Fruit fly (Drosophila melanogaster) whole organism, embryonic: ENCODE data around the gene CG11951.

Source experiments
- C15 ChIP-seq: fragments of 200-800 bp; sonication (Bioruptor generic); IDR thresholded peaks from 3 replicates; pipeline ENCODE4 v1.3.6; 2022; ENCODE audit warnings: missing biosample characterization, missing genetic modification characterization
- CG10209 ChIP-seq: fragments of 200-800 bp; sonication (Bioruptor generic); optimal IDR thresholded peaks from 3 replicates; lab custom pipeline; 2017; ENCODE audit warnings: missing biosample characterization, mild to moderate bottlenecking, missing genetic modification characterization, missing genetic modification reagents
- CG10274 ChIP-seq: fragments of 200-800 bp; sonication (Bioruptor generic); optimal IDR thresholded peaks from 3 replicates; lab custom pipeline; 2017; ENCODE audit warnings: missing biosample characterization, mild to moderate bottlenecking, missing genetic modification characterization
- CG11398 ChIP-seq: fragments of 200-800 bp; sonication (Bioruptor generic); optimal IDR thresholded peaks from 2 replicates; lab custom pipeline; 2016; ENCODE audit warnings: missing biosample characterization, missing genetic modification characterization
- CG12391 ChIP-seq: fragments of 200-800 bp; sonication (Bioruptor generic); optimal IDR thresholded peaks from 3 replicates; lab custom pipeline; 2018; ENCODE audit warnings: missing biosample characterization, mild to moderate bottlenecking, missing genetic modification characterization, moderate library complexity
- CG12769 ChIP-seq: fragments of 200-800 bp; sonication (Bioruptor generic); optimal IDR thresholded peaks from 2 replicates; lab custom pipeline; 2019; ENCODE audit warnings: missing biosample characterization, mild to moderate bottlenecking, missing genetic modification characterization, moderate library complexity
- CG14441 ChIP-seq: fragments of 200-800 bp; sonication (Bioruptor generic); IDR thresholded peaks from 2 replicates; pipeline ENCODE4 v1.3.6; 2022; ENCODE audit warnings: missing biosample characterization, missing genetic modification characterization
- CG14710 ChIP-seq: fragments of 200-800 bp; sonication (Bioruptor generic); optimal IDR thresholded peaks from 3 replicates; lab custom pipeline; 2019; ENCODE audit warnings: missing biosample characterization, mild to moderate bottlenecking, missing genetic modification characterization, moderate library complexity
- CG15696 ChIP-seq: fragments of 200-800 bp; sonication (Bioruptor generic); optimal IDR thresholded peaks from 2 replicates; lab custom pipeline; 2019; ENCODE audit warnings: missing biosample characterization, mild to moderate bottlenecking, missing genetic modification characterization, moderate library complexity
- CG16813 ChIP-seq: fragments of 200-800 bp; sonication (Bioruptor generic); IDR thresholded peaks from 3 replicates; pipeline ENCODE4 v1.3.6; 2022; ENCODE audit warnings: missing biosample characterization, missing genetic modification characterization; ENCODE audit not compliant: partially characterized antibody
- CG17568 ChIP-seq: fragments of 200-800 bp; sonication (Bioruptor generic); optimal IDR thresholded peaks from 2 replicates; lab custom pipeline; 2018; ENCODE audit warnings: missing biosample characterization, mild to moderate bottlenecking, missing genetic modification characterization, moderate library complexity
- CG1792 ChIP-seq: fragments of 200-800 bp; sonication (Bioruptor generic); optimal IDR thresholded peaks from 2 replicates; lab custom pipeline; 2016; ENCODE audit warnings: missing biosample characterization, missing genetic modification characterization
- CG2120 ChIP-seq: fragments of 200-800 bp; sonication (Bioruptor generic); optimal IDR thresholded peaks from 3 replicates; lab custom pipeline; 2016; ENCODE audit warnings: missing biosample characterization, missing genetic modification characterization
- CG30020 ChIP-seq: fragments of 200-800 bp; optimal IDR thresholded peaks from 2 replicates; lab custom pipeline; 2019; ENCODE audit warnings: missing biosample characterization, mild to moderate bottlenecking, missing genetic modification characterization, moderate library complexity
- CG4328 ChIP-seq: fragments of 200-800 bp; sonication (Bioruptor generic); optimal IDR thresholded peaks from 3 replicates; lab custom pipeline; 2017; ENCODE audit warnings: missing biosample characterization, missing genetic modification reagents, missing genetic modification characterization
- CG7357 ChIP-seq: fragments of 200-800 bp; sonication (Bioruptor generic); IDR thresholded peaks from 3 replicates; pipeline ENCODE4 v1.3.6; 2022; ENCODE audit warnings: missing biosample characterization, missing genetic modification characterization
- CG8924 ChIP-seq: fragments of 200-800 bp; optimal IDR thresholded peaks from 3 replicates; lab custom pipeline; 2019; ENCODE audit warnings: missing biosample characterization, mild to moderate bottlenecking, missing genetic modification characterization, moderate library complexity
- CG9437 ChIP-seq: fragments of 200-800 bp; sonication (Bioruptor generic); optimal IDR thresholded peaks from 2 replicates; lab custom pipeline; 2018; ENCODE audit warnings: missing biosample characterization, mild to moderate bottlenecking, missing genetic modification characterization
- CG9727 ChIP-seq: fragments of 200-800 bp; sonication (Bioruptor generic); optimal IDR thresholded peaks from 3 replicates; lab custom pipeline; 2017; ENCODE audit warnings: missing biosample characterization, mild to moderate bottlenecking, missing genetic modification characterization
- Ets97D ChIP-seq: fragments of 200-800 bp; sonication (Bioruptor generic); optimal IDR thresholded peaks from 3 replicates; lab custom pipeline; 2016; ENCODE audit warnings: missing biosample characterization, missing genetic modification characterization
- Hsf ChIP-seq: fragments of 200-800 bp; sonication (Bioruptor generic); optimal IDR thresholded peaks from 3 replicates; lab custom pipeline; 2016; ENCODE audit warnings: missing biosample characterization, missing genetic modification characterization
- Med ChIP-seq: fragments of 200-800 bp; sonication (Bioruptor generic); peaks from one replicate; lab custom pipeline; 2016; ENCODE audit warnings: missing biosample characterization, missing genetic modification characterization, mild to moderate bottlenecking, inconsistent platforms, moderate library complexity
- Rx ChIP-seq: fragments of 200-800 bp; sonication (Bioruptor generic); IDR thresholded peaks from 2 replicates; pipeline ENCODE4 v1.3.6; 2022; ENCODE audit warnings: missing biosample characterization, missing genetic modification characterization
- Sox100B ChIP-seq: fragments of 200-800 bp; sonication (Bioruptor generic); optimal IDR thresholded peaks from 3 replicates; lab custom pipeline; 2018; ENCODE audit warnings: missing biosample characterization, mild to moderate bottlenecking, missing genetic modification characterization
- bsh ChIP-seq, 2 experiments: fragments of 200-800 bp; sonication (Bioruptor generic); optimal IDR thresholded peaks; 2 replicates each; lab custom pipeline; 2017 to 2018; ENCODE audit warnings: mild to moderate bottlenecking in 2 of 2, missing biosample characterization in 2 of 2, missing genetic modification characterization in 2 of 2, moderate library complexity in 1 of 2
- chm ChIP-seq: fragments of 200-800 bp; sonication (Bioruptor generic); IDR thresholded peaks from 2 replicates; pipeline ENCODE4 v1.3.6; 2022; ENCODE audit warnings: missing biosample characterization, missing genetic modification characterization
- chn ChIP-seq: fragments of 200-800 bp; sonication (Bioruptor generic); optimal IDR thresholded peaks from 2 replicates; lab custom pipeline; 2016; ENCODE audit warnings: missing biosample characterization, missing genetic modification characterization
- ci ChIP-seq: fragments of 200-800 bp; sonication (Bioruptor generic); IDR thresholded peaks from 3 replicates; pipeline ENCODE4 v1.3.6; 2022; ENCODE audit warnings: missing biosample characterization, missing genetic modification characterization
- crc ChIP-seq: fragments of 200-800 bp; sonication (Bioruptor generic); optimal IDR thresholded peaks from 2 replicates; lab custom pipeline; 2016; ENCODE audit warnings: missing biosample characterization, missing genetic modification characterization
- crol ChIP-seq: fragments of 200-800 bp; sonication (Bioruptor generic); IDR thresholded peaks from 2 replicates; pipeline ENCODE4 v1.3.6; 2022; ENCODE audit warnings: missing biosample characterization, missing genetic modification characterization
- crp ChIP-seq, 2 experiments: fragments of 200-800 bp; sonication (Bioruptor generic); optimal IDR thresholded peaks; 2 replicates in 1 of 2; 3 replicates in 1 of 2; lab custom pipeline; 2017; ENCODE audit warnings: missing biosample characterization in 2 of 2, missing genetic modification characterization in 2 of 2, mild to moderate bottlenecking in 1 of 2, moderate library complexity in 1 of 2
- en ChIP-seq: fragments of 200-800 bp; sonication (Bioruptor generic); optimal IDR thresholded peaks from 2 replicates; lab custom pipeline; 2016; ENCODE audit warnings: missing biosample characterization, missing genetic modification characterization
- gcm ChIP-seq: fragments of 200-800 bp; sonication (Bioruptor generic); optimal IDR thresholded peaks from 2 replicates; lab custom pipeline; 2019; ENCODE audit warnings: missing biosample characterization, mild to moderate bottlenecking, missing genetic modification characterization, moderate library complexity
- grau ChIP-seq: fragments of 200-800 bp; optimal IDR thresholded peaks from 3 replicates; lab custom pipeline; 2019; ENCODE audit warnings: missing biosample characterization, mild to moderate bottlenecking, missing genetic modification characterization, moderate library complexity
- jumu ChIP-seq: fragments of 200-800 bp; sonication (Bioruptor generic); optimal IDR thresholded peaks from 3 replicates; lab custom pipeline; 2016; ENCODE audit warnings: missing biosample characterization, missing genetic modification characterization
- mam ChIP-seq: fragments of 200-800 bp; sonication (Bioruptor generic); optimal IDR thresholded peaks from 3 replicates; lab custom pipeline; 2016; ENCODE audit warnings: missing biosample characterization, missing genetic modification characterization
- odd ChIP-seq: fragments of 200-800 bp; sonication (Bioruptor generic); optimal IDR thresholded peaks from 2 replicates; lab custom pipeline; 2017; ENCODE audit warnings: missing biosample characterization, mild to moderate bottlenecking, missing genetic modification characterization
- pita ChIP-seq: fragments of 200-800 bp; sonication (Bioruptor generic); optimal IDR thresholded peaks from 2 replicates; lab custom pipeline; 2017; ENCODE audit warnings: missing biosample characterization, mild to moderate bottlenecking, missing genetic modification characterization
- sens ChIP-seq: fragments of 200-800 bp; sonication (Bioruptor generic); peaks from one replicate; lab custom pipeline; 2016; ENCODE audit warnings: missing biosample characterization, missing genetic modification characterization
- tup ChIP-seq: fragments of 200-800 bp; sonication (Bioruptor generic); optimal IDR thresholded peaks from 2 replicates; lab custom pipeline; 2016; ENCODE audit warnings: missing biosample characterization, mild to moderate bottlenecking, missing genetic modification characterization, moderate library complexity
- twi ChIP-seq: fragments of 200-800 bp; optimal IDR thresholded peaks from 2 replicates; lab custom pipeline; 2019; ENCODE audit warnings: missing biosample characterization, mild to moderate bottlenecking, missing genetic modification characterization, moderate library complexity
- unc-4 ChIP-seq: fragments of 200-800 bp; sonication (Bioruptor generic); IDR thresholded peaks from 2 replicates; pipeline ENCODE4 v1.3.6; 2022; ENCODE audit warnings: missing biosample characterization, missing genetic modification characterization; ENCODE audit not compliant: partially characterized antibody
- vvl ChIP-seq: fragments of 200-800 bp; sonication (Bioruptor generic); IDR thresholded peaks from 2 replicates; pipeline ENCODE4 v1.3.6; 2022; ENCODE audit warnings: missing biosample characterization, missing genetic modification characterization
- zen2 ChIP-seq: fragments of 200-800 bp; sonication (Bioruptor generic); IDR thresholded peaks from 3 replicates; pipeline ENCODE4 v1.3.6; 2022; ENCODE audit warnings: missing biosample characterization, missing genetic modification characterization; ENCODE audit not compliant: partially characterized antibody
- zfh1 ChIP-seq: fragments of 200-800 bp; sonication (Bioruptor generic); IDR thresholded peaks from 3 replicates; pipeline ENCODE4 v1.3.6; 2022; ENCODE audit warnings: missing biosample characterization, missing genetic modification characterization

CG11951 gene

dm6 chr3R:29218001-29218400, 20.5 kb downstream of the CG11951 start (continued):
- TF ChIP-seq tup (GFP tag; lab: Kevin White, UChicago) (no peak), chn (GFP tag; lab: Kevin White, UChicago) (no peak), CG1792 (GFP tag; lab: Kevin White, UChicago) (no peak), CG14710 (peak; percentile 15), CG7357 (no peak), CG9727 (GFP tag; lab: Kevin White, UChicago) (no peak), crc (GFP tag; lab: Kevin White, UChicago) (no peak), CG17568 (GFP tag; lab: Kevin White, UChicago) (no peak), CG12391 (tag; lab: Kevin White, UChicago) (peak; percentile 29), bsh (GFP tag; optimal IDR thresholded peaks at IDR 0.05; lab: Kevin White, UChicago) (peak in 1 of 2 experiments; percentile 48)

- TF ChIP-seq gcm (GFP tag; lab: Kevin White, UChicago) (peak; percentile 92), CG14441 (GFP tag; lab: Robert Waterston, UW) (no peak), CG10274 (GFP tag; lab: Kevin White, UChicago) (no peak), sens (GFP tag; lab: Kevin White, UChicago) (peak; percentile 72), CG10209 (GFP tag; lab: Kevin White, UChicago) (no peak), CG1792 (GFP tag; lab: Kevin White, UChicago) (no peak), CG9437 (GFP tag; lab: Kevin White, UChicago) (no peak), chm (peak; percentile 14; the same call in 1 of the 2 replicates), twi (tag; lab: Kevin White, UChicago) (peak; percentile 3), jumu (GFP tag; lab: Kevin White, UChicago) (no peak), mam (no peak)
Measured at dm6 chr3R:29217309-29217708, 21.2 kb downstream of the CG11951 start.

dm6 chr3R:29216484-29216863, 22.0 kb downstream of the CG11951 start:
- no peak for TF ChIP-seq CG12769 (tag; lab: Kevin White, UChicago)
- TF ChIP-seq sens (GFP tag; lab: Kevin White, UChicago) = peak; percentile 7
- peak; percentile 1 for TF ChIP-seq Med (GFP tag; lab: Kevin White, UChicago)
- peak; percentile 29; the same call in 1 of the 2 replicates for TF ChIP-seq crol (GFP tag; lab: Robert Waterston, UW)

dm6 chr3R:29215652-29216483, 22.7 kb downstream of the CG11951 start:
- TF ChIP-seq Rx (GFP tag; lab: Robert Waterston, UW) (no peak), grau (tag; lab: Kevin White, UChicago) (no peak), odd (GFP tag; lab: Kevin White, UChicago) (no peak), CG16813 (GFP tag; lab: Robert Waterston, UW) (no peak), CG4328 (no peak), zen2 (GFP tag; lab: Robert Waterston, UW) (no peak), Sox100B (no peak), unc-4 (GFP tag; lab: Robert Waterston, UW) (no peak), Hsf (GFP tag; lab: Kevin White, UChicago) (peak; percentile 19), pita (GFP tag; lab: Kevin White, UChicago) (no peak), C15 (GFP tag; lab: Robert Waterston, UW) (no peak), CG2120 (peak; percentile 26), Ets97D (no peak), vvl (GFP tag; lab: Robert Waterston, UW) (no peak), zfh1 (GFP tag; lab: Robert Waterston, UW) (no peak), CG8924 (tag; lab: Kevin White, UChicago) (no peak), CG11398 (GFP tag; lab: Kevin White, UChicago) (no peak), crp (GFP tag; optimal IDR thresholded peaks at IDR 0.05; lab: Kevin White, UChicago) (no peak), ci (GFP tag; lab: Robert Waterston, UW) (no peak), CG12769 (tag; lab: Kevin White, UChicago) (no peak), CG30020 (tag; lab: Kevin White, UChicago) (no peak), en (GFP tag; lab: Kevin White, UChicago) (no peak), CG15696 (tag; lab: Kevin White, UChicago) (no peak)
